Fruit fly (Drosophila melanogaster): ENCODE results near the gene CG5151.
A peak's percentile ranks its signal among the peaks of the same experiment; 100 is the strongest.

CG5151 gene

dm6 chr3L:16113607-16114337 is 50.7 kb downstream of the CG5151 start (continued):
- no peak for TF ChIP-seq CG12769 (tag; optimal IDR thresholded peaks at IDR 0.05)
- TF ChIP-seq CG3281 (GFP tag; optimal IDR thresholded peaks at IDR 0.05): peak; percentile 87
- TF ChIP-seq az2 (GFP tag; optimal IDR thresholded peaks at IDR 0.05): peak; percentile 70
- TF ChIP-seq CG6175 (GFP tag; IDR thresholded peaks at IDR 0.05): no peak
- peak; percentile 90 for TF ChIP-seq Rfx (GFP tag; IDR thresholded peaks at IDR 0.05)
- TF ChIP-seq CG12155 (GFP tag; optimal IDR thresholded peaks at IDR 0.05): peak; percentile 80
- no peak for TF ChIP-seq oc (tag; optimal IDR thresholded peaks at IDR 0.05)
- peak; percentile 60 for TF ChIP-seq schlank (tag; optimal IDR thresholded peaks at IDR 0.05)
- no peak for TF ChIP-seq ro (GFP tag; IDR thresholded peaks at IDR 0.05)
- no peak for TF ChIP-seq crol (GFP tag; IDR thresholded peaks at IDR 0.05)
- no peak for TF ChIP-seq Fer3 (tag; optimal IDR thresholded peaks at IDR 0.05)
- TF ChIP-seq CkIIα-i1 (GFP tag; IDR thresholded peaks at IDR 0.05): no peak
- TF ChIP-seq Adf1 (GFP tag; IDR thresholded peaks at IDR 0.05): peak; percentile 68
- TF ChIP-seq CG9817 (tag; optimal IDR thresholded peaks at IDR 0.05): peak; percentile 79
- TF ChIP-seq cas (GFP tag; IDR thresholded peaks at IDR 0.05): peak; percentile 55; the same call in 1 of the 2 replicates
- peak; percentile 85 for TF ChIP-seq vfl (GFP tag; optimal IDR thresholded peaks at IDR 0.05)
- no peak for TF ChIP-seq Sry-β (GFP tag; optimal IDR thresholded peaks at IDR 0.05)
- peak; percentile 84 for TF ChIP-seq CG10147 (GFP tag; optimal IDR thresholded peaks at IDR 0.05)
- TF ChIP-seq ci (GFP tag; IDR thresholded peaks at IDR 0.05): peak; percentile 87
- peak; percentile 57 for TF ChIP-seq CG30431 (GFP tag; optimal IDR thresholded peaks at IDR 0.05)
- TF ChIP-seq Max (GFP tag; optimal IDR thresholded peaks at IDR 0.05): peak; percentile 88
- TF ChIP-seq CG18599 (GFP tag; optimal IDR thresholded peaks at IDR 0.05): no peak
- no peak for TF ChIP-seq CG4707 (GFP tag; optimal IDR thresholded peaks at IDR 0.05)
- TF ChIP-seq HLH54F (GFP tag; optimal IDR thresholded peaks at IDR 0.05): peak; percentile 91
- peak; percentile 81 for TF ChIP-seq ftz-f1 (GFP tag; optimal IDR thresholded peaks at IDR 0.05)
- TF ChIP-seq wor (GFP tag; IDR thresholded peaks at IDR 0.05): peak; percentile 41
- peak; percentile 71 for TF ChIP-seq Ada2b (GFP tag; IDR thresholded peaks at IDR 0.05)
- TF ChIP-seq mirr (GFP tag; optimal IDR thresholded peaks at IDR 0.05): no peak
- TF ChIP-seq Taf1 (GFP tag; IDR thresholded peaks at IDR 0.05): peak; percentile 22; the same call in 1 of the 2 replicates
- TF ChIP-seq CG7556 (GFP tag; optimal IDR thresholded peaks at IDR 0.05): peak; percentile 86
- TF ChIP-seq Optix (GFP tag; IDR thresholded peaks at IDR 0.05): peak; percentile 71
- peak; percentile 41; the same call in 1 of the 2 replicates for TF ChIP-seq ara (GFP tag; IDR thresholded peaks at IDR 0.05)
- TF ChIP-seq CG16813 (GFP tag; IDR thresholded peaks at IDR 0.05; ENCODE audit: partially characterized antibody): peak; percentile 70
- TF ChIP-seq Atf3 (GFP tag; optimal IDR thresholded peaks at IDR 0.05): peak; percentile 48
- TF ChIP-seq pb (GFP tag; optimal IDR thresholded peaks at IDR 0.05): peak; percentile 82
- peak; percentile 47; the same call in 2 of the 3 replicates for TF ChIP-seq CG6791 (GFP tag; IDR thresholded peaks at IDR 0.05; ENCODE audit: partially characterized antibody)
- no peak for TF ChIP-seq Hmr (GFP tag; optimal IDR thresholded peaks at IDR 0.05)
- TF ChIP-seq CG16779 (GFP tag; IDR thresholded peaks at IDR 0.05): no peak
- TF ChIP-seq CG3838 (GFP tag; optimal IDR thresholded peaks at IDR 0.05): peak; percentile 46
- TF ChIP-seq CG4854 (GFP tag; optimal IDR thresholded peaks at IDR 0.05): peak; percentile 55
- TF ChIP-seq CG18764 (GFP tag; optimal IDR thresholded peaks at IDR 0.05): peak; percentile 65
- peak; percentile 75 for TF ChIP-seq pnt (GFP tag; optimal IDR thresholded peaks at IDR 0.05)
- no peak for TF ChIP-seq hth (optimal IDR thresholded peaks at IDR 0.05)
- peak; percentile 51 for TF ChIP-seq CG6272 (GFP tag; IDR thresholded peaks at IDR 0.05)
- TF ChIP-seq gcm (GFP tag; optimal IDR thresholded peaks at IDR 0.05): peak; percentile 95
- TF ChIP-seq gro (GFP tag; optimal IDR thresholded peaks at IDR 0.05): peak; percentile 88
- peak; percentile 85 for TF ChIP-seq Atf6 (GFP tag; IDR thresholded peaks at IDR 0.05)
- TF ChIP-seq row (GFP tag; IDR thresholded peaks at IDR 0.05): peak; percentile 91
- peak; percentile 90 for TF ChIP-seq vvl (GFP tag; IDR thresholded peaks at IDR 0.05)
- TF ChIP-seq Hmx (GFP tag; optimal IDR thresholded peaks at IDR 0.05): peak; percentile 68
